Fruit fly (Drosophila melanogaster) whole organism, embryonic: ENCODE data around the gene Hexo1.

Experiments
- Antp ChIP-seq: fragments of 200-800 bp; sonication (Bioruptor generic); optimal IDR thresholded peaks from 3 replicates; lab custom pipeline; 2016; ENCODE audit warnings: missing biosample characterization, missing genetic modification characterization
- Atf-2 ChIP-seq: fragments of 200-800 bp; sonication (Bioruptor generic); optimal IDR thresholded peaks from 2 replicates; lab custom pipeline; 2016; ENCODE audit warnings: missing biosample characterization, missing genetic modification characterization
- BtbVII ChIP-seq: fragments of 200-800 bp; sonication (Bioruptor generic); optimal IDR thresholded peaks from 3 replicates; lab custom pipeline; 2017; ENCODE audit warnings: missing biosample characterization, mild to moderate bottlenecking, missing genetic modification characterization
- CG10366 ChIP-seq: fragments of 200-800 bp; sonication (Bioruptor generic); IDR thresholded peaks from 2 replicates; pipeline ENCODE4 v1.3.6; 2022; ENCODE audit warnings: missing biosample characterization, missing genetic modification characterization
- CG10979 ChIP-seq: fragments of 200-800 bp; sonication (Bioruptor generic); optimal IDR thresholded peaks from 2 replicates; lab custom pipeline; 2018; ENCODE audit warnings: missing biosample characterization, mild to moderate bottlenecking, missing genetic modification characterization, moderate library complexity
- CG11247 ChIP-seq: fragments of 200-800 bp; sonication (Bioruptor generic); IDR thresholded peaks from 2 replicates; pipeline ENCODE4 v1.3.6; 2022; ENCODE audit warnings: missing biosample characterization, missing genetic modification characterization
- CG11696 ChIP-seq: fragments of 200-800 bp; sonication (Bioruptor generic); IDR thresholded peaks from 2 replicates; pipeline ENCODE4 v1.3.6; 2022; ENCODE audit warnings: missing biosample characterization, missing genetic modification characterization
- CG13624 ChIP-seq: fragments of 200-800 bp; sonication (Bioruptor generic); optimal IDR thresholded peaks from 2 replicates; lab custom pipeline; 2016; ENCODE audit warnings: missing biosample characterization, missing genetic modification characterization
- CG13775 ChIP-seq: fragments of 200-800 bp; sonication (Bioruptor generic); optimal IDR thresholded peaks from 3 replicates; lab custom pipeline; 2017; ENCODE audit warnings: missing biosample characterization, mild to moderate bottlenecking, missing genetic modification characterization
- CG15514 ChIP-seq: fragments of 200-800 bp; sonication (Bioruptor generic); optimal IDR thresholded peaks from 3 replicates; lab custom pipeline; 2017; ENCODE audit warnings: missing biosample characterization, missing genetic modification characterization, mild to moderate bottlenecking, moderate library complexity, missing genetic modification reagents
- CG15601 ChIP-seq: fragments of 200-800 bp; sonication (Bioruptor generic); optimal IDR thresholded peaks from 3 replicates; lab custom pipeline; 2019; ENCODE audit warnings: missing biosample characterization, mild to moderate bottlenecking, missing genetic modification characterization, moderate library complexity
- CG17568 ChIP-seq: fragments of 200-800 bp; sonication (Bioruptor generic); optimal IDR thresholded peaks from 2 replicates; lab custom pipeline; 2018; ENCODE audit warnings: missing biosample characterization, mild to moderate bottlenecking, missing genetic modification characterization, moderate library complexity
- CG17829 ChIP-seq: fragments of 200-800 bp; optimal IDR thresholded peaks from 2 replicates; lab custom pipeline; 2019; ENCODE audit warnings: missing biosample characterization, mild to moderate bottlenecking, missing genetic modification characterization, moderate library complexity
- CG18619 ChIP-seq: fragments of 200-800 bp; sonication (Bioruptor generic); optimal IDR thresholded peaks from 3 replicates; lab custom pipeline; 2017; ENCODE audit warnings: missing biosample characterization, mild to moderate bottlenecking, missing genetic modification characterization
- CG30020 ChIP-seq: fragments of 200-800 bp; optimal IDR thresholded peaks from 2 replicates; lab custom pipeline; 2019; ENCODE audit warnings: missing biosample characterization, mild to moderate bottlenecking, missing genetic modification characterization, moderate library complexity
- CG3281 ChIP-seq: fragments of 200-800 bp; sonication (Bioruptor generic); optimal IDR thresholded peaks from 3 replicates; lab custom pipeline; 2017; ENCODE audit warnings: missing biosample characterization, mild to moderate bottlenecking, missing genetic modification characterization
- CG4617 ChIP-seq: fragments of 200-800 bp; sonication (Bioruptor generic); optimal IDR thresholded peaks from 3 replicates; lab custom pipeline; 2016; ENCODE audit warnings: missing biosample characterization, missing genetic modification characterization, borderline replicate concordance
- CG4854 ChIP-seq: fragments of 200-800 bp; sonication (Bioruptor generic); optimal IDR thresholded peaks from 2 replicates; lab custom pipeline; 2016; ENCODE audit warnings: missing biosample characterization, missing genetic modification characterization, inconsistent platforms
- CG6854 ChIP-seq: fragments of 200-800 bp; sonication (Bioruptor generic); optimal IDR thresholded peaks from 3 replicates; lab custom pipeline; 2017; ENCODE audit warnings: missing biosample characterization, mild to moderate bottlenecking, missing genetic modification characterization
- CG7839 ChIP-seq: fragments of 200-800 bp; sonication (Bioruptor generic); optimal IDR thresholded peaks from 3 replicates; lab custom pipeline; 2018; ENCODE audit warnings: missing biosample characterization, mild to moderate bottlenecking, missing genetic modification characterization, moderate library complexity
- CG8765 ChIP-seq: fragments of 200-800 bp; sonication (Bioruptor generic); IDR thresholded peaks from 2 replicates; pipeline ENCODE4 v1.3.6; 2022; ENCODE audit warnings: missing biosample characterization, missing genetic modification characterization
- CG8944 ChIP-seq: fragments of 200-800 bp; sonication (Bioruptor generic); optimal IDR thresholded peaks from 3 replicates; lab custom pipeline; 2016; ENCODE audit warnings: missing biosample characterization, missing genetic modification characterization
- CG9727 ChIP-seq: fragments of 200-800 bp; sonication (Bioruptor generic); optimal IDR thresholded peaks from 3 replicates; lab custom pipeline; 2017; ENCODE audit warnings: missing biosample characterization, mild to moderate bottlenecking, missing genetic modification characterization
- CkIIα-i1 ChIP-seq: fragments of 200-800 bp; sonication (Bioruptor generic); IDR thresholded peaks from 2 replicates; pipeline ENCODE4 v1.3.6; 2022; ENCODE audit warnings: missing biosample characterization, missing genetic modification characterization
- Dip3 ChIP-seq: fragments of 200-800 bp; sonication (Bioruptor generic); optimal IDR thresholded peaks from 3 replicates; lab custom pipeline; 2016; ENCODE audit warnings: missing biosample characterization, missing genetic modification characterization
- E2f1 ChIP-seq: fragments of 200-800 bp; sonication (Bioruptor generic); IDR thresholded peaks from 2 replicates; pipeline ENCODE4 v1.3.6; 2022; ENCODE audit warnings: missing biosample characterization, missing genetic modification characterization
- Kr ChIP-seq: fragments of 200-800 bp; sonication (Bioruptor generic); optimal IDR thresholded peaks from 2 replicates; lab custom pipeline; 2017; ENCODE audit warnings: missing biosample characterization, mild to moderate bottlenecking, missing genetic modification characterization
- MTF-1 ChIP-seq: fragments of 200-800 bp; sonication (Bioruptor generic); optimal IDR thresholded peaks from 2 replicates; lab custom pipeline; 2018; ENCODE audit warnings: missing biosample characterization, mild to moderate bottlenecking, missing genetic modification characterization, borderline replicate concordance
- NfI ChIP-seq: fragments of 200-800 bp; sonication (Bioruptor generic); optimal IDR thresholded peaks from 3 replicates; lab custom pipeline; 2018; ENCODE audit warnings: missing biosample characterization, mild to moderate bottlenecking, missing genetic modification characterization, moderate library complexity
- Scr ChIP-seq: fragments of 200-800 bp; sonication (Bioruptor generic); IDR thresholded peaks from 2 replicates; pipeline ENCODE4 v1.3.6; 2022; ENCODE audit warnings: missing biosample characterization, missing genetic modification characterization; ENCODE audit not compliant: partially characterized antibody
- Taf1 ChIP-seq: fragments of 200-800 bp; sonication (Bioruptor generic); IDR thresholded peaks from 2 replicates; pipeline ENCODE4 v1.3.6; 2022; ENCODE audit warnings: missing biosample characterization, missing genetic modification characterization
- ac ChIP-seq: fragments of 200-800 bp; sonication (Bioruptor generic); optimal IDR thresholded peaks from 3 replicates; lab custom pipeline; 2017; ENCODE audit warnings: missing biosample characterization, mild to moderate bottlenecking, missing genetic modification characterization
- ase ChIP-seq: fragments of 200-800 bp; sonication (Bioruptor generic); IDR thresholded peaks from 3 replicates; pipeline ENCODE4 v1.3.6; 2022; ENCODE audit warnings: missing biosample characterization, missing genetic modification characterization
- chif ChIP-seq, 2 experiments: fragments of 200-800 bp; sonication (Bioruptor generic); optimal IDR thresholded peaks; 3 replicates each; lab custom pipeline; 2016; ENCODE audit warnings: missing biosample characterization in 2 of 2, missing genetic modification characterization in 2 of 2
- crc ChIP-seq: fragments of 200-800 bp; sonication (Bioruptor generic); optimal IDR thresholded peaks from 2 replicates; lab custom pipeline; 2016; ENCODE audit warnings: missing biosample characterization, missing genetic modification characterization
- dati ChIP-seq: fragments of 200-800 bp; sonication (Bioruptor generic); IDR thresholded peaks from 2 replicates; pipeline ENCODE4 v1.3.6; 2022; ENCODE audit warnings: missing biosample characterization, missing genetic modification characterization
- dm ChIP-seq: fragments of 200-800 bp; sonication (Bioruptor generic); optimal IDR thresholded peaks from 3 replicates; lab custom pipeline; 2016; ENCODE audit warnings: missing biosample characterization, missing genetic modification characterization
- dmrt11E ChIP-seq: fragments of 200-800 bp; sonication (Bioruptor generic); optimal IDR thresholded peaks from 3 replicates; lab custom pipeline; 2018; ENCODE audit warnings: missing biosample characterization, mild to moderate bottlenecking, missing genetic modification characterization, moderate library complexity
- fd3F ChIP-seq: fragments of 200-800 bp; sonication (Bioruptor generic); optimal IDR thresholded peaks from 2 replicates; lab custom pipeline; 2018; ENCODE audit warnings: missing biosample characterization, mild to moderate bottlenecking, missing genetic modification characterization, moderate library complexity
- fd64A ChIP-seq: fragments of 200-800 bp; sonication (Bioruptor generic); optimal IDR thresholded peaks from 3 replicates; lab custom pipeline; 2018; ENCODE audit warnings: missing biosample characterization, mild to moderate bottlenecking, missing genetic modification characterization
- ftz-f1 ChIP-seq: fragments of 200-800 bp; sonication (Bioruptor generic); optimal IDR thresholded peaks from 2 replicates; lab custom pipeline; 2016; ENCODE audit warnings: missing biosample characterization, missing genetic modification characterization
- gcm2 ChIP-seq: fragments of 200-800 bp; sonication (Bioruptor generic); optimal IDR thresholded peaks from 2 replicates; lab custom pipeline; 2016; ENCODE audit warnings: missing biosample characterization, missing genetic modification characterization
- phol ChIP-seq: fragments of 200-800 bp; sonication (Bioruptor generic); optimal IDR thresholded peaks from 3 replicates; lab custom pipeline; 2018; ENCODE audit warnings: missing biosample characterization, mild to moderate bottlenecking, missing genetic modification characterization, moderate library complexity
- prd ChIP-seq, 3 experiments: fragments of >200 bp in 2 of 3; fragments of 200-800 bp in 1 of 3; sonication (Bioruptor generic) in 1 of 3; optimal IDR thresholded peaks in 2 of 3; IDR thresholded peaks in 1 of 3; 2 replicates in 2 of 3; 3 replicates in 1 of 3; pipeline versions ENCODE4 v1.3.6 to Lab custom; 2017 to 2022; ENCODE audit warnings: missing biosample characterization in 1 of 3, missing genetic modification characterization in 1 of 3
- scrt ChIP-seq: fragments of 200-800 bp; sonication (Bioruptor generic); optimal IDR thresholded peaks from 2 replicates; lab custom pipeline; 2018; ENCODE audit warnings: missing biosample characterization, mild to moderate bottlenecking, missing genetic modification characterization, moderate library complexity
- sd ChIP-seq: fragments of 200-800 bp; sonication (Bioruptor generic); optimal IDR thresholded peaks from 3 replicates; lab custom pipeline; 2018; ENCODE audit warnings: missing biosample characterization, mild to moderate bottlenecking, missing genetic modification characterization, moderate library complexity
- seq ChIP-seq: fragments of 200-800 bp; sonication (Bioruptor generic); IDR thresholded peaks from 2 replicates; pipeline ENCODE4 v1.3.6; 2022; ENCODE audit warnings: missing biosample characterization, missing genetic modification characterization
- sna ChIP-seq: fragments of 200-800 bp; sonication (Bioruptor generic); IDR thresholded peaks from 2 replicates; pipeline ENCODE4 v1.3.6; 2022; ENCODE audit warnings: missing biosample characterization, missing genetic modification characterization; ENCODE audit not compliant: partially characterized antibody
- sob ChIP-seq: fragments of 200-800 bp; sonication (Bioruptor generic); IDR thresholded peaks from 2 replicates; pipeline ENCODE4 v1.3.6; 2022; ENCODE audit warnings: missing biosample characterization, missing genetic modification characterization
- zf30C ChIP-seq: fragments of 200-800 bp; sonication (Bioruptor generic); optimal IDR thresholded peaks from 3 replicates; lab custom pipeline; 2018; ENCODE audit warnings: missing biosample characterization, mild to moderate bottlenecking, missing genetic modification characterization
- zfh1 ChIP-seq: fragments of 200-800 bp; sonication (Bioruptor generic); IDR thresholded peaks from 3 replicates; pipeline ENCODE4 v1.3.6; 2022; ENCODE audit warnings: missing biosample characterization, missing genetic modification characterization

The Hexo1 gene

DNA sequence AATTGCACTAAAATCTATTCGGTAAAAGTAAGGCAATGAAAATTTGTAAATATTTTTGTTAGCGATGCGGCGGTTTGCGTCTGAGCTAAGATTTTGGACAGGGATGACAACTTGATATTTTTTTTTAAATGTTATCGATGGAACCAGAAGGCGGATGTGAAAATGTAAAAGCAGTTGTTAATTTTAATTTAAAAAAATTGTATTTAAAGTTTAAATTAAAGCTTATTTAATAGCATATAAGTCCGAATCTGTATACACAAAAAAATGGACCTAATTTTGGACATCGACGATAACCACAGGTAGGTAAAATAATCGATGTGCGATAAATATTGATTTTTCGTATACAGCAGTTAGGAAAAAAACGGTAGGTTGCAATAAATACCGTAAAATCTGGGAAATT lies 26.1 kb upstream of the Hexo1 start, which contains the start of the genes CG11586 and VhaM9.7-a (continued):
- TF ChIP-seq prd (optimal IDR thresholded peaks at IDR 0.05; lab: Kevin White, UChicago) (no peak), prd (GFP tag; IDR thresholded peaks at IDR 0.05; lab: Robert Waterston, UW) (no peak), CG17568 (GFP tag; lab: Kevin White, UChicago) (no peak), Taf1 (GFP tag; lab: Robert Waterston, UW) (no peak), BtbVII (GFP tag; lab: Kevin White, UChicago) (no peak), zf30C (GFP tag; lab: Kevin White, UChicago) (no peak), CG4617 (GFP tag; lab: Kevin White, UChicago) (peak; percentile 64), seq (no peak), E2f1 (GFP tag; lab: Robert Waterston, UW) (no peak), CG9727 (GFP tag; lab: Kevin White, UChicago) (peak; percentile 21), ftz-f1 (no peak), sob (GFP tag; lab: Robert Waterston, UW) (no peak), CG3281 (GFP tag; lab: Kevin White, UChicago) (no peak), fd3F (GFP tag; lab: Kevin White, UChicago) (no peak), MTF-1 (GFP tag; lab: Kevin White, UChicago) (no peak), zfh1 (GFP tag; lab: Robert Waterston, UW) (peak; percentile 20; the same call in 1 of the 3 replicates), CG13624 (GFP tag; lab: Kevin White, UChicago) (peak; percentile 41), Scr (peak; percentile 71), phol (tag; lab: Kevin White, UChicago) (peak; percentile 55), Atf-2 (GFP tag; lab: Kevin White, UChicago) (no peak), CG18619 (no peak), CG10366 (GFP tag; lab: Robert Waterston, UW) (0 out of 2 replicates have a peak, but pooled peaks have one; percentile 8), CG8765 (no peak), Antp (GFP tag; lab: Kevin White, UChicago) (no peak), dmrt11E (tag; lab: Kevin White, UChicago) (peak; percentile 8), CkIIα-i1 (no peak), CG15514 (peak; percentile 92), gcm2 (GFP tag; lab: Kevin White, UChicago) (no peak), CG11247 (GFP tag; lab: Robert Waterston, UW) (no peak), CG11696 (GFP tag; lab: Robert Waterston, UW) (no peak), crc (no peak), CG7839 (tag; lab: Kevin White, UChicago) (peak; percentile 26), dati (GFP tag; lab: Robert Waterston, UW) (no peak), CG17829 (tag; lab: Kevin White, UChicago) (peak; percentile 36), scrt (GFP tag; lab: Kevin White, UChicago) (no peak), CG8944 (GFP tag; lab: Kevin White, UChicago) (no peak), ac (GFP tag; lab: Kevin White, UChicago) (no peak), CG13775 (GFP tag; lab: Kevin White, UChicago) (peak; percentile 49), Kr (GFP tag; lab: Kevin White, UChicago) (no peak), sna (GFP tag; lab: Robert Waterston, UW) (peak; percentile 68), CG4854 (no peak), chif (GFP tag; optimal IDR thresholded peaks at IDR 0.05; lab: Kevin White, UChicago) (no peak), fd64A (GFP tag; lab: Kevin White, UChicago) (no peak), sd (tag; lab: Kevin White, UChicago) (peak; percentile 21), ase (GFP tag; lab: Robert Waterston, UW) (no peak), CG10979 (no peak), Dip3 (no peak), CG6854 (GFP tag; lab: Kevin White, UChicago) (no peak), CG30020 (tag; lab: Kevin White, UChicago) (peak; percentile 34), dm (GFP tag; lab: Kevin White, UChicago) (peak; percentile 1), CG15601 (tag; lab: Kevin White, UChicago) (peak; percentile 40), NfI (GFP tag; lab: Kevin White, UChicago) (no peak)
